Fruit fly (Drosophila melanogaster) whole organism, embryonic: Measurements from ENCODE around the gene ple.

ENCODE experiments used
- Atf3 ChIP-seq: fragments of 200-800 bp; sonication (Bioruptor generic); optimal IDR thresholded peaks from 3 replicates; lab custom pipeline; 2016; ENCODE audit warnings: missing biosample characterization, missing genetic modification characterization
- Awh ChIP-seq: fragments of 200-800 bp; sonication (Bioruptor generic); IDR thresholded peaks from 2 replicates; pipeline ENCODE4, ENCODE4 v1.3.6; 2022; ENCODE audit warnings: missing biosample characterization, missing genetic modification characterization
- CG10431 ChIP-seq: fragments of 200-800 bp; sonication (Bioruptor generic); optimal IDR thresholded peaks from 3 replicates; lab custom pipeline; 2018; ENCODE audit warnings: missing biosample characterization, mild to moderate bottlenecking, missing genetic modification characterization
- CG10979 ChIP-seq: fragments of 200-800 bp; sonication (Bioruptor generic); optimal IDR thresholded peaks from 2 replicates; lab custom pipeline; 2018; ENCODE audit warnings: missing biosample characterization, mild to moderate bottlenecking, missing genetic modification characterization, moderate library complexity
- CG11696 ChIP-seq: fragments of 200-800 bp; sonication (Bioruptor generic); IDR thresholded peaks from 2 replicates; pipeline ENCODE4 v1.3.6; 2022; ENCODE audit warnings: missing biosample characterization, missing genetic modification characterization
- CG12391 ChIP-seq: fragments of 200-800 bp; sonication (Bioruptor generic); optimal IDR thresholded peaks from 3 replicates; lab custom pipeline; 2018; ENCODE audit warnings: missing biosample characterization, mild to moderate bottlenecking, missing genetic modification characterization, moderate library complexity
- CG12659 ChIP-seq: fragments of 200-800 bp; sonication (Bioruptor generic); optimal IDR thresholded peaks from 3 replicates; lab custom pipeline; 2017; ENCODE audit warnings: mild to moderate bottlenecking, missing biosample characterization, missing genetic modification reagents, missing genetic modification characterization
- CG12942 ChIP-seq: fragments of 200-800 bp; sonication (Bioruptor generic); optimal IDR thresholded peaks from 3 replicates; lab custom pipeline; 2016; ENCODE audit warnings: missing biosample characterization, missing genetic modification characterization
- CG15073 ChIP-seq: fragments of 200-800 bp; sonication (Bioruptor generic); optimal IDR thresholded peaks from 2 replicates; lab custom pipeline; 2016; ENCODE audit warnings: missing biosample characterization, missing genetic modification characterization
- CG15514 ChIP-seq: fragments of 200-800 bp; sonication (Bioruptor generic); optimal IDR thresholded peaks from 3 replicates; lab custom pipeline; 2017; ENCODE audit warnings: missing biosample characterization, missing genetic modification characterization, mild to moderate bottlenecking, moderate library complexity, missing genetic modification reagents
- CG1602 ChIP-seq: fragments of 200-800 bp; sonication (Bioruptor generic); optimal IDR thresholded peaks from 3 replicates; lab custom pipeline; 2016; ENCODE audit warnings: missing biosample characterization, missing genetic modification characterization
- CG16863 ChIP-seq: fragments of 200-800 bp; sonication (Bioruptor generic); optimal IDR thresholded peaks from 3 replicates; lab custom pipeline; 2016; ENCODE audit warnings: missing biosample characterization, missing genetic modification characterization
- CG18619 ChIP-seq: fragments of 200-800 bp; sonication (Bioruptor generic); optimal IDR thresholded peaks from 3 replicates; lab custom pipeline; 2017; ENCODE audit warnings: missing biosample characterization, mild to moderate bottlenecking, missing genetic modification characterization
- CG3407 ChIP-seq: fragments of 200-800 bp; sonication (Bioruptor generic); optimal IDR thresholded peaks from 2 replicates; lab custom pipeline; 2018; ENCODE audit warnings: missing biosample characterization, mild to moderate bottlenecking, missing genetic modification characterization
- CG4282 ChIP-seq: fragments of 200-800 bp; sonication (Bioruptor generic); optimal IDR thresholded peaks from 2 replicates; lab custom pipeline; 2016; ENCODE audit warnings: missing biosample characterization, missing genetic modification characterization
- CG4328 ChIP-seq: fragments of 200-800 bp; sonication (Bioruptor generic); optimal IDR thresholded peaks from 3 replicates; lab custom pipeline; 2017; ENCODE audit warnings: missing biosample characterization, missing genetic modification reagents, missing genetic modification characterization
- CG4707 ChIP-seq: fragments of 200-800 bp; sonication (Bioruptor generic); optimal IDR thresholded peaks from 2 replicates; lab custom pipeline; 2018; ENCODE audit warnings: missing biosample characterization, mild to moderate bottlenecking, missing genetic modification characterization, moderate library complexity
- CG6654 ChIP-seq: fragments of 200-800 bp; sonication (Bioruptor generic); optimal IDR thresholded peaks from 2 replicates; lab custom pipeline; 2017; ENCODE audit warnings: missing biosample characterization, mild to moderate bottlenecking, missing genetic modification characterization
- CG6689 ChIP-seq: fragments of 200-800 bp; sonication (Bioruptor generic); IDR thresholded peaks from 2 replicates; pipeline ENCODE4 v1.3.6; 2022; ENCODE audit warnings: missing biosample characterization, missing genetic modification characterization
- CG7745 ChIP-seq: fragments of 200-800 bp; sonication (Bioruptor generic); optimal IDR thresholded peaks from 2 replicates; lab custom pipeline; 2018; ENCODE audit warnings: missing biosample characterization, mild to moderate bottlenecking, missing genetic modification characterization, moderate library complexity
- CG9437 ChIP-seq: fragments of 200-800 bp; sonication (Bioruptor generic); optimal IDR thresholded peaks from 2 replicates; lab custom pipeline; 2018; ENCODE audit warnings: missing biosample characterization, mild to moderate bottlenecking, missing genetic modification characterization
- D19A ChIP-seq: fragments of 200-800 bp; optimal IDR thresholded peaks from 3 replicates; lab custom pipeline; 2019; ENCODE audit warnings: missing biosample characterization, mild to moderate bottlenecking, missing genetic modification characterization, moderate library complexity
- Dll ChIP-seq: fragments of 200-800 bp; sonication (Bioruptor generic); IDR thresholded peaks from 4 replicates; pipeline ENCODE4 v1.3.6; 2022; ENCODE audit warnings: missing biosample characterization, missing genetic modification characterization; ENCODE audit not compliant: partially characterized antibody
- Gsc ChIP-seq: fragments of 200-800 bp; sonication (Bioruptor generic); IDR thresholded peaks from 2 replicates; pipeline ENCODE4 v1.3.6; 2022; ENCODE audit warnings: missing biosample characterization, missing genetic modification characterization
- Jarid2 ChIP-seq: fragments of 200-800 bp; sonication (Bioruptor generic); optimal IDR thresholded peaks from 3 replicates; lab custom pipeline; 2017; ENCODE audit warnings: mild to moderate bottlenecking, missing biosample characterization, missing genetic modification reagents, missing genetic modification characterization
- Myb ChIP-seq: fragments of 200-800 bp; sonication (Bioruptor generic); optimal IDR thresholded peaks from 2 replicates; lab custom pipeline; 2016; ENCODE audit warnings: missing biosample characterization, missing genetic modification characterization
- NK7.1 ChIP-seq: fragments of 200-800 bp; sonication (Bioruptor generic); optimal IDR thresholded peaks from 3 replicates; lab custom pipeline; 2016; ENCODE audit warnings: missing biosample characterization, missing genetic modification characterization
- Ptx1 ChIP-seq: fragments of 200-800 bp; sonication (Bioruptor generic); IDR thresholded peaks from 2 replicates; pipeline ENCODE4 v1.3.6; 2022; ENCODE audit warnings: missing biosample characterization, missing genetic modification characterization
- Spps ChIP-seq: fragments of 200-800 bp; sonication (Bioruptor generic); optimal IDR thresholded peaks from 2 replicates; lab custom pipeline; 2018; ENCODE audit warnings: missing biosample characterization, mild to moderate bottlenecking, missing genetic modification characterization
- Ssrp ChIP-seq: fragments of 200-800 bp; sonication (Bioruptor generic); optimal IDR thresholded peaks from 2 replicates; lab custom pipeline; 2018; ENCODE audit warnings: missing biosample characterization, mild to moderate bottlenecking, missing genetic modification characterization, moderate library complexity
- Stat92E ChIP-seq, 3 experiments: fragments of >200 bp in 2 of 3; fragments of 200-800 bp in 1 of 3; sonication (Bioruptor generic) in 1 of 3; optimal IDR thresholded peaks; 2 replicates each; lab custom pipeline; 2017 to 2019; ENCODE audit warnings: missing biosample characterization in 3 of 3, missing genetic modification characterization in 3 of 3, mild to moderate bottlenecking in 1 of 3, moderate library complexity in 1 of 3
- az2 ChIP-seq: fragments of 200-800 bp; sonication (Bioruptor generic); optimal IDR thresholded peaks from 3 replicates; lab custom pipeline; 2016; ENCODE audit warnings: missing biosample characterization, missing genetic modification characterization
- bowl ChIP-seq: fragments of 200-800 bp; sonication (Bioruptor generic); IDR thresholded peaks from 2 replicates; pipeline ENCODE4 v1.3.6; 2022; ENCODE audit warnings: missing biosample characterization, missing genetic modification characterization
- danr ChIP-seq: fragments of 200-800 bp; sonication (Bioruptor generic); IDR thresholded peaks from 2 replicates; pipeline ENCODE4 v1.3.6; 2022; ENCODE audit warnings: missing biosample characterization, missing genetic modification characterization
- dysf ChIP-seq: fragments of 200-800 bp; sonication (Bioruptor generic); IDR thresholded peaks from 3 replicates; pipeline ENCODE4 v1.3.6; 2022; ENCODE audit warnings: missing biosample characterization, missing genetic modification characterization
- emc ChIP-seq: fragments of 200-800 bp; sonication (Bioruptor generic); optimal IDR thresholded peaks from 2 replicates; lab custom pipeline; 2016; ENCODE audit warnings: missing biosample characterization, missing genetic modification characterization
- fd96Cb ChIP-seq: fragments of 200-800 bp; sonication (Bioruptor generic); optimal IDR thresholded peaks from 2 replicates; lab custom pipeline; 2018; ENCODE audit warnings: missing biosample characterization, mild to moderate bottlenecking, missing genetic modification characterization, moderate library complexity
- gcm2 ChIP-seq: fragments of 200-800 bp; sonication (Bioruptor generic); optimal IDR thresholded peaks from 2 replicates; lab custom pipeline; 2016; ENCODE audit warnings: missing biosample characterization, missing genetic modification characterization
- gro ChIP-seq: fragments of 200-800 bp; sonication (Bioruptor generic); optimal IDR thresholded peaks from 2 replicates; lab custom pipeline; 2016; ENCODE audit warnings: missing biosample characterization, missing genetic modification characterization
- kah ChIP-seq: fragments of 200-800 bp; sonication (Bioruptor generic); optimal IDR thresholded peaks from 2 replicates; lab custom pipeline; 2018; ENCODE audit warnings: missing biosample characterization, mild to moderate bottlenecking, missing genetic modification characterization
- mam ChIP-seq: fragments of 200-800 bp; sonication (Bioruptor generic); optimal IDR thresholded peaks from 3 replicates; lab custom pipeline; 2016; ENCODE audit warnings: missing biosample characterization, missing genetic modification characterization
- oc ChIP-seq: fragments of 200-800 bp; sonication (Bioruptor generic); optimal IDR thresholded peaks from 2 replicates; lab custom pipeline; 2018; ENCODE audit warnings: missing biosample characterization, mild to moderate bottlenecking, missing genetic modification characterization, moderate library complexity
- p53 ChIP-seq: fragments of 200-800 bp; sonication (Bioruptor generic); optimal IDR thresholded peaks from 2 replicates; lab custom pipeline; 2016; ENCODE audit warnings: missing biosample characterization, missing genetic modification characterization
- pb ChIP-seq: fragments of 200-800 bp; sonication (Bioruptor generic); optimal IDR thresholded peaks from 3 replicates; lab custom pipeline; 2016; ENCODE audit warnings: missing biosample characterization, missing genetic modification characterization
- sd ChIP-seq: fragments of 200-800 bp; sonication (Bioruptor generic); optimal IDR thresholded peaks from 3 replicates; lab custom pipeline; 2018; ENCODE audit warnings: missing biosample characterization, mild to moderate bottlenecking, missing genetic modification characterization, moderate library complexity
- sens ChIP-seq: fragments of 200-800 bp; sonication (Bioruptor generic); peaks from one replicate; lab custom pipeline; 2016; ENCODE audit warnings: missing biosample characterization, missing genetic modification characterization
- slou ChIP-seq: fragments of 200-800 bp; sonication (Bioruptor generic); optimal IDR thresholded peaks from 3 replicates; lab custom pipeline; 2016; ENCODE audit warnings: missing biosample characterization, missing genetic modification characterization
- tgo ChIP-seq: fragments of 200-800 bp; sonication (Bioruptor generic); IDR thresholded peaks from 3 replicates; pipeline ENCODE4 v1.3.6; 2022; ENCODE audit warnings: missing biosample characterization, missing genetic modification characterization
- trh ChIP-seq: fragments of 200-800 bp; sonication (Bioruptor generic); optimal IDR thresholded peaks from 2 replicates; lab custom pipeline; 2016; ENCODE audit warnings: missing biosample characterization, missing genetic modification characterization
- ttk ChIP-seq: fragments of 200-800 bp; sonication (Bioruptor generic); IDR thresholded peaks from 2 replicates; pipeline ENCODE4 v2.1.2; 2022; ENCODE audit warnings: missing biosample characterization, missing genetic modification characterization

Gene ple

DNA sequence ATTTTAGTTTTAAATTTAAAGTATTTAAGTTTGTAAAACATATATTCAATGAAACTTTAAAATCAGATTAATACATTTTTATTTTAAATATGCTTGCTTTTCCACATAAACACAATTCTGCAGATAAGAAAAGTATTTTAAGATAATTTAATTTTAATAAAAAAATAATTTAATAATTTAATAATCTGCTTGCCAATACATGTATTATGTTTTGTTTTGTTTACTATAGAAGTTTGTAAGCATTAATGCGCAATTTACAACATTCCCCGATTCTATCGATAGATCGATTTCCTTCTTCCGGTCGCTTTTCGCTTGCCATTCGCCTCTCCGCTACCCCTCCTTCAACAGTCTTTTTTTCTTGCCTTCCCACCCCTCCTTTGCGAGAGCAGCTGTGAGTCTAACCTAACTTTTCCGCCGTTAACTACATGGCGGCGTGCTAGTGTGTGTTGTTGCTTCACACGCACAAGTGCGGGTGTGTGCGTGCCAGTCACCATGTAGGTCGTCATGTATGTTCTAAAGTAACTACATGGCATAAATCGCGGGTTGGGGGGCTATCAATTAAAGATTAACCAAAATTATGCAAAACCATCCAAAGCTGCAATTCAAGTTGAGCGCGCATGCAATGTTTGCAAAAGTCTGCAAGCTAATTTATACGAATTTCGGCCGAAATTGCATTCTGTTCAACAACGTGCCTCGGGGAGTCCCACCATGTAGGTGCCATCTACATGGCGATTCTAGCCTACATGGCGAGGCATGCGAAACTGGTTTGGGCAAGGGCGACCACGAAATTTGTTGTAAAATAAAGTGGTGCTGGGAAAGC lies 24.2 kb upstream of the ple start (continued):
- no peak for TF ChIP-seq CG16863
- TF ChIP-seq tgo, result 0 out of 3 replicates have a peak, but pooled peaks have one; percentile 3
- peak; percentile 50 for TF ChIP-seq CG9437 (GFP tag; lab: Kevin White, UChicago)
- TF ChIP-seq CG4707 (GFP tag; lab: Kevin White, UChicago), result peak; percentile 28
- no peak for TF ChIP-seq CG12942 (GFP tag; lab: Kevin White, UChicago)
- no peak for TF ChIP-seq oc
- TF ChIP-seq Dll (GFP tag; lab: Robert Waterston, UW), result peak; percentile 69; the same call in 3 of the 4 replicates
- no peak for TF ChIP-seq gcm2 (GFP tag; lab: Kevin White, UChicago)
- TF ChIP-seq kah, result no peak
- TF ChIP-seq CG15073 (GFP tag; lab: Kevin White, UChicago), result no peak
- no peak for TF ChIP-seq CG6654 (GFP tag; lab: Kevin White, UChicago)
- no peak for TF ChIP-seq Atf3 (GFP tag; lab: Kevin White, UChicago)
- peak; percentile 49 for TF ChIP-seq CG12391 (tag; lab: Kevin White, UChicago)
- TF ChIP-seq CG1602 (GFP tag; lab: Kevin White, UChicago), result peak; percentile 35
- TF ChIP-seq NK7.1 (GFP tag; lab: Kevin White, UChicago), result no peak
- TF ChIP-seq CG12659 (GFP tag; lab: Kevin White, UChicago), result peak; percentile 14
- no peak for TF ChIP-seq pb
- TF ChIP-seq Stat92E (GFP tag; optimal IDR thresholded peaks at IDR 0.05; lab: Kevin White, UChicago), result peak in 1 of 3 experiments; percentile 7
- no peak for TF ChIP-seq Ssrp (tag; lab: Kevin White, UChicago)
- TF ChIP-seq CG10979 (tag; lab: Kevin White, UChicago), result no peak
- peak; percentile 100 for TF ChIP-seq CG10431 (GFP tag; lab: Kevin White, UChicago)
- TF ChIP-seq danr (GFP tag; lab: Robert Waterston, UW), result no peak
- TF ChIP-seq CG6689 (GFP tag; lab: Robert Waterston, UW), result no peak
- TF ChIP-seq emc (GFP tag; lab: Kevin White, UChicago), result no peak
- no peak for TF ChIP-seq D19A (tag; lab: Kevin White, UChicago)
- no peak for TF ChIP-seq slou (GFP tag; lab: Kevin White, UChicago)
- TF ChIP-seq sd, result peak; percentile 45
- peak; percentile 20 for TF ChIP-seq CG18619 (GFP tag; lab: Kevin White, UChicago)
- no peak for TF ChIP-seq CG7745 (tag; lab: Kevin White, UChicago)
- peak; percentile 41 for TF ChIP-seq CG15514 (GFP tag; lab: Kevin White, UChicago)
- TF ChIP-seq bowl, result no peak
- no peak for TF ChIP-seq Myb (GFP tag; lab: Kevin White, UChicago)
- peak; percentile 26 for TF ChIP-seq gro
- TF ChIP-seq CG4282 (GFP tag; lab: Kevin White, UChicago), result no peak
- TF ChIP-seq CG4328, result peak; percentile 47
- TF ChIP-seq CG3407 (GFP tag; lab: Kevin White, UChicago), result no peak
- TF ChIP-seq trh (GFP tag; lab: Kevin White, UChicago), result no peak
- TF ChIP-seq p53 (GFP tag; lab: Kevin White, UChicago), result peak; percentile 7
- TF ChIP-seq Jarid2 (GFP tag; lab: Kevin White, UChicago), result no peak
- no peak for TF ChIP-seq Spps (tag; lab: Kevin White, UChicago)
- TF ChIP-seq az2 (GFP tag; lab: Kevin White, UChicago), result no peak
- no peak for TF ChIP-seq ttk (GFP tag; lab: Robert Waterston, UW)
- no peak for TF ChIP-seq fd96Cb (tag; lab: Kevin White, UChicago)
- TF ChIP-seq Gsc (GFP tag; lab: Robert Waterston, UW), result no peak
- TF ChIP-seq sens, result no peak
- TF ChIP-seq mam (GFP tag; lab: Kevin White, UChicago), result no peak
- TF ChIP-seq CG11696, result no peak
- TF ChIP-seq dysf, result no peak; the same call in 2 of the 3 replicates
- TF ChIP-seq Ptx1 (GFP tag; lab: Robert Waterston, UW), result no peak
- no peak for TF ChIP-seq Awh (GFP tag; lab: Robert Waterston, UW)
